Fruit fly (Drosophila melanogaster): Measurements from ENCODE around the gene Alg12.

Gene Alg12

dm6 chr3R:9783240-9783917 lies 27.1 kb downstream of the Alg12 start:
- TF ChIP-seq CTCF (optimal IDR thresholded peaks at IDR 0.05) (no peak), CG8478 (optimal IDR thresholded peaks at IDR 0.05) (no peak)

dm6 chr3R:9784341-9785062 lies 28.2 kb downstream of the Alg12 start, which contains the start of the genes MtnA and CG8500:
TSS of gene MtnA (minus strand) at chr3R:9784370.
TSS of gene CG8500 (plus strand) at chr3R:9784653.
- TF ChIP-seq CTCF (optimal IDR thresholded peaks at IDR 0.05) (no peak), CG8478 (optimal IDR thresholded peaks at IDR 0.05) (no peak)

- TF ChIP-seq CG8478 (optimal IDR thresholded peaks at IDR 0.05) (no peak), CTCF (optimal IDR thresholded peaks at IDR 0.05) (no peak)
Measured at dm6 chr3R:9791177-9791806, 35.0 kb downstream of the Alg12 start, which contains the start of the genes CG12945 and CG8507. TSS of gene CG12945 (minus strand) at chr3R:9791221. TSS of gene CG8507 (plus strand) at chr3R:9791483.

- TF ChIP-seq CG8478 (optimal IDR thresholded peaks at IDR 0.05) (no peak), CTCF (optimal IDR thresholded peaks at IDR 0.05) (no peak)
Measured at dm6 chr3R:9793018-9793417, 36.7 kb downstream of the Alg12 start, which contains the start of gene CG8516. TSS of gene CG8516 (plus strand) at chr3R:9793295.

dm6 chr3R:9800644-9801330 lies 44.5 kb downstream of the Alg12 start, which contains the start of the genes CG9467 and CG8526:
TSS of gene CG9467 (minus strand) at chr3R:9801026.
TSS of gene CG8526 (plus strand) at chr3R:9801280.
- no peak for TF ChIP-seq CG8478 (optimal IDR thresholded peaks at IDR 0.05)
- TF ChIP-seq CTCF (optimal IDR thresholded peaks at IDR 0.05): no peak

All from S2 (cell line).